Worm (Caenorhabditis elegans) whole organism, young adult: ENCODE results near the gene glrx-5.
A peak's percentile ranks its signal among the peaks of the same experiment; 100 is the strongest.

ENCODE experiments used
- B0336.3 ChIP-seq: fragments of 200-800 bp; sonication (Bioruptor generic); IDR thresholded peaks from 2 replicates; pipeline ENCODE4 v1.3.6; 2022; ENCODE audit warnings: missing genetic modification characterization, missing compliant biosample characterization
- C06A6.2 ChIP-seq: fragments of 200-800 bp; sonication (Bioruptor generic); conservative IDR thresholded peaks from 2 replicates; pipeline ENCODE4 v1.3.6; 2022; ENCODE audit warnings: missing genetic modification characterization, missing compliant biosample characterization
- F37B4.10 ChIP-seq: fragments of 200-800 bp; sonication (Bioruptor generic); IDR thresholded peaks from 2 replicates; pipeline ENCODE4 v1.3.6; 2022; ENCODE audit warnings: missing genetic modification characterization, missing compliant biosample characterization
- F39B2.1 ChIP-seq: fragments of 200-800 bp; sonication (Bioruptor generic); IDR thresholded peaks from 2 replicates; pipeline ENCODE4 v1.3.6; 2022; ENCODE audit warnings: missing genetic modification reagents, missing genetic modification characterization, missing compliant biosample characterization
- F57C9.4 ChIP-seq: sonication (generic microtip); optimal IDR thresholded peaks from 2 replicates; lab custom pipeline; 2017; ENCODE audit warnings: mild to moderate bottlenecking, missing genetic modification characterization, missing compliant biosample characterization
- T07F8.4 ChIP-seq: sonication (generic microtip); optimal IDR thresholded peaks from 2 replicates; lab custom pipeline; 2016; ENCODE audit warnings: mild to moderate bottlenecking, missing genetic modification characterization, moderate library complexity, missing compliant biosample characterization
- T26A5.8 ChIP-seq: sonication (generic microtip); optimal IDR thresholded peaks from 2 replicates; lab custom pipeline; 2016; ENCODE audit warnings: missing genetic modification characterization, missing compliant biosample characterization
- Y53F4B.3 ChIP-seq: fragments of 200-800 bp; sonication (Bioruptor generic); IDR thresholded peaks from 2 replicates; pipeline ENCODE4 v1.3.6; 2022; ENCODE audit warnings: missing genetic modification reagents, missing genetic modification characterization, missing compliant biosample characterization
- Y53G8AR.9 ChIP-seq: fragments of 200-800 bp; sonication (Bioruptor generic); conservative IDR thresholded peaks from 2 replicates; pipeline ENCODE4 v1.3.6; 2022; ENCODE audit warnings: missing genetic modification reagents, missing genetic modification characterization, missing compliant biosample characterization
- Y56A3A.18 ChIP-seq: fragments of 200-800 bp; sonication (Bioruptor generic); IDR thresholded peaks from 2 replicates; pipeline ENCODE4 v1.3.6; 2022; ENCODE audit warnings: missing genetic modification reagents, missing genetic modification characterization, missing compliant biosample characterization
- ZK185.1 ChIP-seq: sonication (generic microtip); optimal IDR thresholded peaks from 2 replicates; lab custom pipeline; 2016; ENCODE audit warnings: mild to moderate bottlenecking, missing genetic modification characterization, missing compliant biosample characterization; ENCODE audit not compliant: poor library complexity, severe bottlenecking
- atf-7 ChIP-seq: sonication (generic microtip); optimal IDR thresholded peaks from 2 replicates; lab custom pipeline; 2017; ENCODE audit warnings: mild to moderate bottlenecking, missing genetic modification characterization, missing compliant biosample characterization
- attf-5 ChIP-seq: fragments of 200-800 bp; sonication (Bioruptor generic); optimal IDR thresholded peaks from 2 replicates; lab custom pipeline; 2018; ENCODE audit warnings: mild to moderate bottlenecking, missing genetic modification characterization, missing compliant biosample characterization
- ccch-3 ChIP-seq: fragments of 200-800 bp; sonication (Bioruptor generic); optimal IDR thresholded peaks from 2 replicates; lab custom pipeline; 2018; ENCODE audit warnings: mild to moderate bottlenecking, missing genetic modification characterization, missing compliant biosample characterization
- cebp-1 ChIP-seq, 2 experiments: fragments of 200-800 bp in 1 of 2; sonication (Bioruptor generic) in 1 of 2; sonication (generic microtip) in 1 of 2; IDR thresholded peaks in 1 of 2; optimal IDR thresholded peaks in 1 of 2; 2 replicates each; pipeline versions ENCODE4 v1.3.6 to Lab custom; 2017 to 2022; ENCODE audit warnings: missing compliant biosample characterization in 2 of 2, missing genetic modification characterization in 2 of 2, mild to moderate bottlenecking in 1 of 2, missing genetic modification reagents in 1 of 2, moderate library complexity in 1 of 2
- ceh-58 ChIP-seq: fragments of 200-800 bp; sonication (Bioruptor generic); IDR thresholded peaks from 2 replicates; pipeline ENCODE4 v1.3.6; 2022; ENCODE audit warnings: missing genetic modification characterization, missing compliant biosample characterization
- dox-1 ChIP-seq: fragments of 200-800 bp; sonication (Bioruptor generic); IDR thresholded peaks from 2 replicates; pipeline ENCODE4 v1.3.6; 2022; ENCODE audit warnings: missing genetic modification reagents, missing genetic modification characterization, missing compliant biosample characterization
- hlh-12 ChIP-seq: sonication (generic microtip); optimal IDR thresholded peaks from 2 replicates; lab custom pipeline; 2016; ENCODE audit warnings: missing genetic modification characterization, missing compliant biosample characterization
- hmg-1.2 ChIP-seq: fragments of 200-800 bp; sonication (Bioruptor generic); IDR thresholded peaks from 2 replicates; pipeline ENCODE4 v1.3.6; 2022; ENCODE audit warnings: missing genetic modification reagents, missing genetic modification characterization, missing compliant biosample characterization
- let-607 ChIP-seq, 2 experiments: fragments of 200-800 bp in 1 of 2; sonication (Bioruptor generic) in 1 of 2; sonication (generic microtip) in 1 of 2; optimal IDR thresholded peaks; 2 replicates each; lab custom pipeline; 2016 to 2018; ENCODE audit warnings: mild to moderate bottlenecking in 2 of 2, missing compliant biosample characterization in 2 of 2, missing genetic modification characterization in 2 of 2, moderate library complexity in 2 of 2, missing genotype in 1 of 2
- lin-35 ChIP-seq, 3 experiments: fragments of 150-350 bp in 2 of 3; sonication (generic microtip) in 1 of 3; optimal IDR thresholded peaks; 2 replicates each; lab custom pipeline; 2014 to 2018; ENCODE audit warnings: missing biosample characterization in 3 of 3, missing genetic modification characterization in 3 of 3, missing genetic modification reagents in 3 of 3
- lin-40 ChIP-seq: sonication (generic microtip); optimal IDR thresholded peaks from 2 replicates; lab custom pipeline; 2016; ENCODE audit warnings: missing genetic modification characterization, mild to moderate bottlenecking, missing compliant biosample characterization, missing genotype, missing genetic modification reagents
- lsl-1 ChIP-seq: fragments of 200-800 bp; sonication (Bioruptor generic); optimal IDR thresholded peaks from 2 replicates; lab custom pipeline; 2018; ENCODE audit warnings: mild to moderate bottlenecking, missing genetic modification characterization, moderate library complexity, missing compliant biosample characterization
- madf-6 ChIP-seq: fragments of 200-800 bp; sonication (Bioruptor generic); IDR thresholded peaks from 2 replicates; pipeline ENCODE4 v1.3.6; 2022; ENCODE audit warnings: missing genetic modification reagents, missing genetic modification characterization, missing compliant biosample characterization
- madf-8 ChIP-seq: fragments of 200-800 bp; sonication (Bioruptor generic); conservative IDR thresholded peaks from 2 replicates; pipeline ENCODE4 v1.3.6; 2022; ENCODE audit warnings: missing genetic modification reagents, missing genetic modification characterization, missing compliant biosample characterization
- mcd-1 ChIP-seq: fragments of 200-800 bp; sonication (Bioruptor generic); IDR thresholded peaks from 2 replicates; pipeline ENCODE4 v1.3.6; 2022; ENCODE audit warnings: missing genetic modification reagents, missing genetic modification characterization, missing compliant biosample characterization
- mes-4 ChIP-seq: sonication (generic microtip); optimal IDR thresholded peaks from 2 replicates; lab custom pipeline; 2016; ENCODE audit warnings: missing genotype, missing genetic modification characterization, missing compliant biosample characterization
- nfya-2 ChIP-seq: fragments of 200-800 bp; sonication (Bioruptor generic); IDR thresholded peaks from 2 replicates; pipeline ENCODE4 v1.3.6; 2022; ENCODE audit warnings: missing genetic modification reagents, missing genetic modification characterization, missing compliant biosample characterization
- nfyb-1 ChIP-seq: fragments of 200-800 bp; sonication (Bioruptor generic); IDR thresholded peaks from 2 replicates; pipeline ENCODE4 v1.3.6; 2022; ENCODE audit warnings: missing genetic modification reagents, missing genetic modification characterization, missing compliant biosample characterization
- nhr-80 ChIP-seq: sonication (generic microtip); optimal IDR thresholded peaks from 2 replicates; lab custom pipeline; 2016; ENCODE audit warnings: missing genetic modification characterization, missing compliant biosample characterization
- nhr-90 ChIP-seq: sonication (generic microtip); optimal IDR thresholded peaks from 2 replicates; lab custom pipeline; 2016; ENCODE audit warnings: missing genotype, mild to moderate bottlenecking, missing genetic modification characterization, missing compliant biosample characterization
- rcor-1 ChIP-seq: fragments of 200-800 bp; sonication (Bioruptor generic); IDR thresholded peaks from 2 replicates; pipeline ENCODE4 v1.3.6; 2022; ENCODE audit warnings: missing genetic modification reagents, missing genetic modification characterization, missing compliant biosample characterization
- rpc-1 ChIP-seq, 2 experiments: fragments of 150-350 bp in 1 of 2; sonication (generic microtip) in 1 of 2; optimal IDR thresholded peaks; 2 replicates each; lab custom pipeline; 2014 to 2018; ENCODE audit warnings: missing biosample characterization in 1 of 2, missing genetic modification characterization in 1 of 2, missing genetic modification reagents in 1 of 2, missing genotype in 1 of 2
- snpc-1.1 ChIP-seq: sonication (generic microtip); optimal IDR thresholded peaks from 2 replicates; lab custom pipeline; 2017; ENCODE audit warnings: missing genetic modification characterization, mild to moderate bottlenecking, missing compliant biosample characterization, antibody characterized with exemption, moderate library complexity, missing genotype, missing genetic modification reagents; ENCODE audit not compliant: insufficient read depth
- snpc-4 ChIP-seq, 5 experiments: fragments of 150-350 bp in 1 of 5; sonication (generic microtip) in 4 of 5; optimal IDR thresholded peaks; 2 replicates each; lab custom pipeline; 2014 to 2018; ENCODE audit warnings: missing genetic modification characterization in 5 of 5, missing biosample characterization in 3 of 5, antibody characterized with exemption in 2 of 5, mild to moderate bottlenecking in 2 of 5, missing compliant biosample characterization in 2 of 5, missing genotype in 2 of 5, moderate library complexity in 2 of 5, missing genetic modification reagents in 1 of 5
- tbp1 ChIP-seq: fragments of 200-800 bp; sonication (Bioruptor generic); optimal IDR thresholded peaks from 2 replicates; lab custom pipeline; 2018; ENCODE audit warnings: mild to moderate bottlenecking, missing genetic modification characterization, missing compliant biosample characterization
- xnd-1 ChIP-seq: sonication (generic microtip); optimal IDR thresholded peaks from 2 replicates; lab custom pipeline; 2016; ENCODE audit warnings: missing genotype, missing genetic modification reagents, missing genetic modification characterization, missing compliant biosample characterization
- zfh-2 ChIP-seq: fragments of 200-800 bp; sonication (Bioruptor generic); conservative IDR thresholded peaks from 2 replicates; pipeline ENCODE4 v1.3.6; 2022; ENCODE audit warnings: missing genetic modification reagents, missing genetic modification characterization, missing compliant biosample characterization
- zim-3 ChIP-seq: sonication (generic microtip); optimal IDR thresholded peaks from 2 replicates; lab custom pipeline; 2017; ENCODE audit warnings: mild to moderate bottlenecking, missing genetic modification characterization, moderate library complexity, missing compliant biosample characterization
- ztf-26 ChIP-seq: sonication (generic microtip); optimal IDR thresholded peaks from 2 replicates; lab custom pipeline; 2017; ENCODE audit warnings: missing genetic modification characterization, missing compliant biosample characterization

glrx-5 gene

ce11 chrIII:12335400-12335994 lies 38.2 kb downstream of the glrx-5 start:
- TF ChIP-seq zim-3 (tag; lab: Kevin White, UChicago) (no peak), ztf-26 (tag; lab: Kevin White, UChicago) (peak; percentile 21), ccch-3 (GFP tag; lab: Kevin White, UChicago) (no peak), hmg-1.2 (peak; percentile 94), B0336.3 (peak; percentile 50; the same call in 1 of the 2 replicates), xnd-1 (tag; lab: Kevin White, UChicago) (no peak), mcd-1 (GFP tag; lab: Robert Waterston, UW) (peak; percentile 48; the same call in 1 of the 2 replicates), mes-4 (tag; lab: Kevin White, UChicago) (no peak), nhr-90 (tag; lab: Kevin White, UChicago) (peak; percentile 6), madf-6 (GFP tag; lab: Robert Waterston, UW) (no peak), cebp-1 (GFP tag; IDR thresholded peaks at IDR 0.05; lab: Robert Waterston, UW) (no peak), cebp-1 (tag; optimal IDR thresholded peaks at IDR 0.05; lab: Kevin White, UChicago) (peak; percentile 64), ZK185.1 (tag; lab: Kevin White, UChicago) (peak; percentile 22), ceh-58 (GFP tag; lab: Robert Waterston, UW) (no peak), nfyb-1 (GFP tag; lab: Robert Waterston, UW) (no peak), dox-1 (GFP tag; lab: Robert Waterston, UW) (peak; percentile 65; the same call in 1 of the 2 replicates), F39B2.1 (GFP tag; lab: Robert Waterston, UW) (no peak), zfh-2 (GFP tag; lab: Robert Waterston, UW) (0 out of 2 replicates have a peak, but pooled peaks have one; percentile 33), lin-35 (GFP tag; optimal IDR thresholded peaks at IDR 0.05; lab: Kevin White, UChicago) (peak in 1 of 3 experiments; percentile 19), T26A5.8 (no peak), tbp1 (GFP tag; lab: Kevin White, UChicago) (peak; percentile 28), C06A6.2 (no peak), madf-8 (GFP tag; lab: Robert Waterston, UW) (no peak), F57C9.4 (tag; lab: Kevin White, UChicago) (no peak), snpc-4 (GFP tag; optimal IDR thresholded peaks at IDR 0.05; lab: Kevin White, UChicago) (no peak), snpc-4 (tag; optimal IDR thresholded peaks at IDR 0.05; lab: Kevin White, UChicago) (peak in 2 of 4 experiments; percentile 20 to 40), rcor-1 (GFP tag; lab: Robert Waterston, UW) (no peak), rpc-1 (optimal IDR thresholded peaks at IDR 0.05; lab: Kevin White, UChicago) (no peak), rpc-1 (tag; optimal IDR thresholded peaks at IDR 0.05; lab: Kevin White, UChicago) (no peak), atf-7 (tag; lab: Kevin White, UChicago) (peak; percentile 31), attf-5 (GFP tag; lab: Kevin White, UChicago) (peak; percentile 24), Y53G8AR.9 (GFP tag; lab: Robert Waterston, UW) (no peak), lin-40 (peak; percentile 59), nhr-80 (tag; lab: Kevin White, UChicago) (peak; percentile 80)

- TF ChIP-seq nfya-2 (GFP tag; lab: Robert Waterston, UW) (no peak), nfyb-1 (GFP tag; lab: Robert Waterston, UW) (0 out of 2 replicates have a peak, but pooled peaks have one; percentile 53), Y53F4B.3 (no peak)
These were observed 39.4 kb downstream of the glrx-5 start for ce11 chrIII:12334268-12334667.

- TF ChIP-seq T07F8.4 (tag; lab: Kevin White, UChicago) (no peak), Y53G8AR.9 (GFP tag; lab: Robert Waterston, UW) (no peak), hlh-12 (no peak), let-607 (tag; optimal IDR thresholded peaks at IDR 0.05; lab: Kevin White, UChicago) (no peak), snpc-1.1 (no peak), F37B4.10 (no peak), lsl-1 (GFP tag; lab: Kevin White, UChicago) (no peak), Y56A3A.18 (GFP tag; lab: Robert Waterston, UW) (no peak)
These were observed 40.2 kb downstream of the glrx-5 start, which contains the start of gene zip-1 for ce11 chrIII:12333445-12333844. Gene zip-1, plus strand, starts transcription at chrIII:12333745.
